Worm (Caenorhabditis elegans) whole organism, mixed stage, embryonic: Measurements from ENCODE around the gene C50D2.10.

Experiments
- ces-1 ChIP-seq: fragments of 150-350 bp; optimal IDR thresholded peaks from 2 replicates; lab custom pipeline; 2014; ENCODE audit warnings: missing biosample characterization, missing genetic modification reagents, missing genetic modification characterization
- cnd-1 ChIP-seq: fragments of 200-800 bp; sonication (Bioruptor generic); optimal IDR thresholded peaks from 2 replicates; lab custom pipeline; 2018; ENCODE audit warnings: mild to moderate bottlenecking, missing genetic modification characterization, missing compliant biosample characterization
- elt-1 ChIP-seq: sonication (generic microtip); optimal IDR thresholded peaks from 2 replicates; lab custom pipeline; 2017; ENCODE audit warnings: missing genetic modification characterization, mild to moderate bottlenecking, missing compliant biosample characterization, antibody characterized with exemption, moderate library complexity, borderline replicate concordance; ENCODE audit not compliant: insufficient read depth
- elt-3 ChIP-seq: fragments of 150-350 bp; optimal IDR thresholded peaks from 2 replicates; lab custom pipeline; 2014; ENCODE audit warnings: missing biosample characterization, missing genetic modification characterization
- flh-1 ChIP-seq: fragments of 200-800 bp; sonication (Bioruptor generic); optimal IDR thresholded peaks from 2 replicates; lab custom pipeline; 2018; ENCODE audit warnings: mild to moderate bottlenecking, missing genetic modification characterization, moderate library complexity, missing compliant biosample characterization
- ham-2 ChIP-seq: fragments of 200-800 bp; sonication (Bioruptor generic); optimal IDR thresholded peaks from 2 replicates; lab custom pipeline; 2018; ENCODE audit warnings: mild to moderate bottlenecking, missing genetic modification characterization, missing compliant biosample characterization
- nhr-237 ChIP-seq: fragments of 150-350 bp; optimal IDR thresholded peaks from 2 replicates; lab custom pipeline; 2014; ENCODE audit warnings: missing biosample characterization, missing genetic modification characterization
- pha-4 ChIP-seq: fragments of 150-350 bp; optimal IDR thresholded peaks from 2 replicates; lab custom pipeline; 2018; ENCODE audit warnings: missing biosample characterization, missing genetic modification reagents, missing genetic modification characterization
- sem-2 ChIP-seq: fragments of 200-800 bp; sonication (Bioruptor generic); optimal IDR thresholded peaks from 2 replicates; lab custom pipeline; 2018; ENCODE audit warnings: mild to moderate bottlenecking, missing genetic modification characterization, missing compliant biosample characterization
- snpc-4 ChIP-seq: fragments of 150-350 bp; optimal IDR thresholded peaks from 2 replicates; lab custom pipeline; 2014; ENCODE audit warnings: missing biosample characterization, missing genetic modification characterization
- unc-62 ChIP-seq: fragments of 150-350 bp; optimal IDR thresholded peaks from 2 replicates; lab custom pipeline; 2014; ENCODE audit warnings: missing biosample characterization, missing genetic modification reagents, missing genetic modification characterization

DNA sequence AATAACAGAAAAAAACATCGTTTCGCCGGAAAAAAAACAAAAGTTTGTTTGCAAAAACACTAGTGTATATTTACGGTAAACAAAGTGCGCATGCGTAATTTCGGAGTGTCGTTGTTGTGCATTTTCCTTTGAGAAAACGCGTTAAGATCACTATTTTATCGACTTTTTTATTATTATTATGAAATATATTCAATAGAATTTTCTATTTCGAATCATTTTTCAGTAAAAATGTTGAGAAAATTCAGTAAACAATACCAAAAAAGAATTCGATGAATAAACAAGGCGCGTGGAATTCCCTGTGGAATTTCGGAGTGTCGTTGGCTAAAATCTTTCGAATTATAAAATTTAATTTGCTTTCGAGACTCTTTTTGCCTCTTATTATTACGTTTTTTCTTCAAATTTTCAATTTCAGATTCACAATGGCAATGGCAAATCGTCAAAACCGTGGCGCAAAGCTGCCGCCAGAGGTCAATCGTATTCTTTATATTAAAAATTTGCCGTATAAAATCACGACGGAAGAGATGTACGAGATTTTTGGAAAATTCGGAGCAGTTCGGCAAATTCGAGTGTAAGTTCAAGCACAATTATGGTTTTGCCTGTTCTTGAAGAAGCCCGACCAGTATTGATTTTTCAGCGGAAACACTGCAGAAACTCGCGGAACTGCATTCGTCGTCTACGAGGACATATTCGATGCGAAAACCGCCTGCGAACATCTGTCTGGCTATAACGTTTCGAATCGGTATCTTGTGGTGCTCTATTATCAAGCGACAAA lies 760 bp upstream of the C50D2.10 start, which contains the start of the genes luc-7L3 and sftb-6:
- TF ChIP-seq pha-4 = no peak
- no peak for TF ChIP-seq elt-3 (tag; lab: Kevin White, UChicago)
- no peak for TF ChIP-seq flh-1 (GFP tag; lab: Kevin White, UChicago)
- no peak for TF ChIP-seq elt-1
- TF ChIP-seq cnd-1 = no peak
- peak; percentile 34 for TF ChIP-seq nhr-237 (tag; lab: Kevin White, UChicago)
- TF ChIP-seq unc-62 = no peak
- TF ChIP-seq ham-2 (GFP tag; lab: Kevin White, UChicago) = no peak
- no peak for TF ChIP-seq sem-2
- no peak for TF ChIP-seq snpc-4 (tag; lab: Kevin White, UChicago)
- peak; percentile 74 for TF ChIP-seq ces-1 (GFP tag; lab: Kevin White, UChicago)
